Fruit fly (Drosophila melanogaster) whole organism, prepupa: ENCODE results near the gene CG9386.

ENCODE experiments used
- CG10631 ChIP-seq: fragments of 200-800 bp; sonication (Bioruptor generic); optimal IDR thresholded peaks from 2 replicates; lab custom pipeline; 2016; ENCODE audit warnings: missing biosample characterization, missing genetic modification characterization
- CG10669 ChIP-seq: fragments of 200-800 bp; sonication (Bioruptor generic); optimal IDR thresholded peaks from 3 replicates; lab custom pipeline; 2018; ENCODE audit warnings: missing biosample characterization, mild to moderate bottlenecking, missing genetic modification characterization, moderate library complexity
- CG11294 ChIP-seq: fragments of 200-800 bp; sonication (Bioruptor generic); IDR thresholded peaks from 2 replicates; pipeline ENCODE4 v1.3.6; 2022; ENCODE audit warnings: missing biosample characterization, missing genetic modification characterization
- CG11762 ChIP-seq: fragments of 200-800 bp; sonication (Bioruptor generic); optimal IDR thresholded peaks from 3 replicates; lab custom pipeline; 2016; ENCODE audit warnings: missing biosample characterization, missing genetic modification characterization; ENCODE audit not compliant: insufficient read depth
- CG11902 ChIP-seq: fragments of 200-800 bp; sonication (Bioruptor generic); optimal IDR thresholded peaks from 3 replicates; lab custom pipeline; 2016; ENCODE audit warnings: missing biosample characterization, missing genetic modification characterization
- CG15336 ChIP-seq: fragments of 200-800 bp; sonication (Bioruptor generic); IDR thresholded peaks from 2 replicates; pipeline ENCODE4 v1.3.6; 2022; ENCODE audit warnings: missing biosample characterization, missing genetic modification characterization
- CG16779 ChIP-seq: fragments of 200-800 bp; sonication (Bioruptor generic); optimal IDR thresholded peaks from 3 replicates; lab custom pipeline; 2017; ENCODE audit warnings: missing biosample characterization, mild to moderate bottlenecking, missing genetic modification characterization
- CG3032 ChIP-seq: fragments of 200-800 bp; optimal IDR thresholded peaks from 2 replicates; lab custom pipeline; 2019; ENCODE audit warnings: missing biosample characterization, mild to moderate bottlenecking, missing genetic modification characterization, moderate library complexity
- CG31627 ChIP-seq: fragments of 200-800 bp; sonication (Bioruptor generic); optimal IDR thresholded peaks from 3 replicates; lab custom pipeline; 2016; ENCODE audit warnings: missing biosample characterization, missing genetic modification characterization
- CG32006 ChIP-seq: fragments of 200-800 bp; sonication (Bioruptor generic); optimal IDR thresholded peaks from 3 replicates; lab custom pipeline; 2017; ENCODE audit warnings: missing biosample characterization, mild to moderate bottlenecking, missing genetic modification characterization
- CG34406 ChIP-seq: fragments of 200-800 bp; sonication (Bioruptor generic); optimal IDR thresholded peaks from 3 replicates; lab custom pipeline; 2016; ENCODE audit warnings: missing biosample characterization, missing genetic modification characterization
- CG6163 ChIP-seq: fragments of 200-800 bp; sonication (Bioruptor generic); IDR thresholded peaks from 3 replicates; pipeline ENCODE4 v1.3.6; 2022; ENCODE audit warnings: missing biosample characterization, missing genetic modification characterization
- CG6276 ChIP-seq: fragments of 200-800 bp; sonication (Bioruptor generic); optimal IDR thresholded peaks from 2 replicates; lab custom pipeline; 2017; ENCODE audit warnings: missing biosample characterization, mild to moderate bottlenecking, missing genetic modification characterization
- CG6808 ChIP-seq: fragments of 200-800 bp; sonication (Bioruptor generic); optimal IDR thresholded peaks from 3 replicates; lab custom pipeline; 2017; ENCODE audit warnings: missing biosample characterization, missing genetic modification characterization, mild to moderate bottlenecking, moderate library complexity, missing genetic modification reagents
- CG7368 ChIP-seq: fragments of 200-800 bp; sonication (Bioruptor generic); optimal IDR thresholded peaks from 3 replicates; lab custom pipeline; 2016; ENCODE audit warnings: missing biosample characterization, missing genetic modification characterization
- CG8119 ChIP-seq: fragments of 200-800 bp; sonication (Bioruptor generic); IDR thresholded peaks from 3 replicates; pipeline ENCODE4 v1.3.6; 2022; ENCODE audit warnings: missing biosample characterization, missing genetic modification characterization
- CG8632 ChIP-seq: fragments of 200-800 bp; sonication (Bioruptor generic); optimal IDR thresholded peaks from 3 replicates; lab custom pipeline; 2016; ENCODE audit warnings: missing biosample characterization, missing genetic modification characterization
- CG9139 ChIP-seq: fragments of 200-800 bp; sonication (Bioruptor generic); optimal IDR thresholded peaks from 3 replicates; lab custom pipeline; 2017; ENCODE audit warnings: missing biosample characterization, mild to moderate bottlenecking, missing genetic modification characterization
- Eip78C ChIP-seq: fragments of 200-800 bp; sonication (Bioruptor generic); peaks from one replicate; lab custom pipeline; 2016; ENCODE audit warnings: missing biosample characterization, missing genetic modification characterization
- Ets21C ChIP-seq: fragments of 200-800 bp; sonication (Bioruptor generic); optimal IDR thresholded peaks from 3 replicates; lab custom pipeline; 2016; ENCODE audit warnings: missing biosample characterization, missing genetic modification characterization
- Ets96B ChIP-seq: fragments of 200-800 bp; optimal IDR thresholded peaks from 2 replicates; lab custom pipeline; 2019; ENCODE audit warnings: missing biosample characterization, mild to moderate bottlenecking, missing genetic modification characterization, moderate library complexity
- Gug ChIP-seq: fragments of 200-800 bp; sonication (Bioruptor generic); IDR thresholded peaks from 2 replicates; pipeline ENCODE4 v1.3.6; 2022; ENCODE audit warnings: missing biosample characterization, missing genetic modification characterization
- Hr38 ChIP-seq: sonication (Bioruptor generic); optimal IDR thresholded peaks from 2 replicates; lab custom pipeline; 2016; ENCODE audit warnings: missing biosample characterization, missing genetic modification characterization
- Hr39 ChIP-seq: fragments of 200-800 bp; sonication (Bioruptor generic); optimal IDR thresholded peaks from 2 replicates; lab custom pipeline; 2016; ENCODE audit warnings: missing biosample characterization, missing genetic modification characterization
- Hr4 ChIP-seq: fragments of 200-800 bp; sonication (Bioruptor generic); optimal IDR thresholded peaks from 3 replicates; lab custom pipeline; 2016; ENCODE audit warnings: missing biosample characterization, missing genetic modification characterization
- Lpt ChIP-seq: fragments of 200-800 bp; sonication (Bioruptor generic); optimal IDR thresholded peaks from 3 replicates; lab custom pipeline; 2016; ENCODE audit warnings: missing biosample characterization, missing genetic modification characterization
- Met ChIP-seq: fragments of 200-800 bp; sonication (Bioruptor generic); optimal IDR thresholded peaks from 3 replicates; lab custom pipeline; 2016; ENCODE audit warnings: missing biosample characterization, missing genetic modification characterization
- OdsH ChIP-seq: fragments of 200-800 bp; sonication (Bioruptor generic); optimal IDR thresholded peaks from 3 replicates; lab custom pipeline; 2016; ENCODE audit warnings: missing biosample characterization, missing genetic modification characterization
- Smox ChIP-seq: fragments of 200-800 bp; sonication (Bioruptor generic); optimal IDR thresholded peaks from 3 replicates; lab custom pipeline; 2016; ENCODE audit warnings: missing biosample characterization, missing genetic modification characterization
- Sox102F ChIP-seq: fragments of 200-800 bp; sonication (Bioruptor generic); optimal IDR thresholded peaks from 2 replicates; lab custom pipeline; 2016; ENCODE audit warnings: missing biosample characterization, mild to moderate bottlenecking, missing genetic modification characterization
- Sox15 ChIP-seq: fragments of 200-800 bp; sonication (Bioruptor generic); optimal IDR thresholded peaks from 3 replicates; lab custom pipeline; 2016; ENCODE audit warnings: missing biosample characterization, missing genetic modification characterization
- achi ChIP-seq: fragments of 200-800 bp; sonication (Bioruptor generic); optimal IDR thresholded peaks from 3 replicates; lab custom pipeline; 2016; ENCODE audit warnings: missing biosample characterization, missing genetic modification characterization
- cyc ChIP-seq: fragments of 200-800 bp; sonication (Bioruptor generic); optimal IDR thresholded peaks from 3 replicates; lab custom pipeline; 2016; ENCODE audit warnings: missing biosample characterization, missing genetic modification characterization
- dac ChIP-seq: fragments of 200-800 bp; sonication (Bioruptor generic); optimal IDR thresholded peaks from 2 replicates; lab custom pipeline; 2017; ENCODE audit warnings: missing biosample characterization, mild to moderate bottlenecking, missing genetic modification characterization
- dsx ChIP-seq: fragments of 200-800 bp; optimal IDR thresholded peaks from 3 replicates; lab custom pipeline; 2019; ENCODE audit warnings: missing biosample characterization, mild to moderate bottlenecking, missing genetic modification characterization, moderate library complexity; ENCODE audit not compliant: poor library complexity, severe bottlenecking
- eg ChIP-seq: fragments of 200-800 bp; sonication (Bioruptor generic); IDR thresholded peaks from 3 replicates; pipeline ENCODE4 v1.3.6; 2022; ENCODE audit warnings: missing biosample characterization, missing genetic modification characterization
- esn ChIP-seq: fragments of 200-800 bp; sonication (Bioruptor generic); optimal IDR thresholded peaks from 2 replicates; lab custom pipeline; 2016; ENCODE audit warnings: missing biosample characterization, mild to moderate bottlenecking, missing genetic modification characterization, moderate library complexity
- fd59A ChIP-seq: fragments of 200-800 bp; sonication (Bioruptor generic); optimal IDR thresholded peaks from 2 replicates; lab custom pipeline; 2017; ENCODE audit warnings: missing biosample characterization, mild to moderate bottlenecking, missing genetic modification characterization, missing genetic modification reagents
- fd85E ChIP-seq: fragments of 200-800 bp; sonication (Bioruptor generic); optimal IDR thresholded peaks from 3 replicates; lab custom pipeline; 2016; ENCODE audit warnings: missing biosample characterization, missing genetic modification characterization
- fkh ChIP-seq: fragments of 200-800 bp; sonication (Bioruptor generic); optimal IDR thresholded peaks from 3 replicates; lab custom pipeline; 2017; ENCODE audit warnings: missing biosample characterization, mild to moderate bottlenecking, missing genetic modification characterization, moderate library complexity
- lz ChIP-seq: fragments of 200-800 bp; sonication (Bioruptor generic); optimal IDR thresholded peaks from 3 replicates; lab custom pipeline; 2016; ENCODE audit warnings: missing biosample characterization, missing genetic modification characterization
- net ChIP-seq: fragments of 200-800 bp; sonication (Bioruptor generic); optimal IDR thresholded peaks from 3 replicates; lab custom pipeline; 2016; ENCODE audit warnings: missing biosample characterization, missing genetic modification characterization
- salr ChIP-seq, 2 experiments: fragments of 200-800 bp; sonication (Bioruptor generic); optimal IDR thresholded peaks; 3 replicates each; lab custom pipeline; 2016 to 2018; ENCODE audit warnings: missing biosample characterization in 2 of 2, missing genetic modification characterization in 2 of 2, mild to moderate bottlenecking in 1 of 2
- spab ChIP-seq: fragments of 200-800 bp; sonication (Bioruptor generic); optimal IDR thresholded peaks from 2 replicates; lab custom pipeline; 2017; ENCODE audit warnings: missing biosample characterization, mild to moderate bottlenecking, missing genetic modification characterization, missing genetic modification reagents
- ss ChIP-seq, 2 experiments: fragments of 200-800 bp; sonication (Bioruptor generic); optimal IDR thresholded peaks; 2 replicates in 1 of 2; 3 replicates in 1 of 2; lab custom pipeline; 2017 to 2018; ENCODE audit warnings: mild to moderate bottlenecking in 2 of 2, missing biosample characterization in 2 of 2, missing genetic modification characterization in 2 of 2, moderate library complexity in 1 of 2
- topi ChIP-seq: fragments of 200-800 bp; sonication (Bioruptor generic); optimal IDR thresholded peaks from 3 replicates; lab custom pipeline; 2016; ENCODE audit warnings: missing biosample characterization, missing genetic modification characterization
- vri ChIP-seq: fragments of 200-800 bp; sonication (Bioruptor generic); optimal IDR thresholded peaks from 3 replicates; lab custom pipeline; 2016; ENCODE audit warnings: missing biosample characterization, mild to moderate bottlenecking, missing genetic modification characterization

The CG9386 gene

DNA sequence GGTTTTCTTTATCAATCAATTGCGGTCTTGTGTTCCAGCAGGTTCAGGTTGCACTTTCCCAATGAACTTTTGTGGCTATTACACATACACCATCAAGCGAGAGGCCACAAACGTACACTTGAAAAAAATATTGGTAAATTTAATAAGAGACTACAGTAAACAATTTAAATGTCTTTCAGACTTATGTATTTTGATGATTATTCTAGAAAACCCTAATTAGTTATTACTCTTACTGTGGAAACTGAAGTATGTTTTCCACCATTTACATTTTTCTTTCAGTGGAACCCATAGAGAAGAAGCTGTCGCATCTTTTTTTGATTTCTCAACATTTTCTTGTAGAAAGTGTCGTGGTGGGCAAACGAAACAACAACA, 21.1 kb downstream of the CG9386 start (continued):
- peak; percentile 80 for TF ChIP-seq dsx (GFP tag; lab: Kevin White, UChicago)
- TF ChIP-seq fd59A (GFP tag; lab: Kevin White, UChicago) = peak; percentile 82
- peak; percentile 89 for TF ChIP-seq Gug (GFP tag; lab: Robert Waterston, UW)
- TF ChIP-seq Hr4 = peak; percentile 95
- TF ChIP-seq CG6276 = peak; percentile 86
- TF ChIP-seq fd85E (GFP tag; lab: Kevin White, UChicago) = peak; percentile 67
- peak in 1 of 2 experiments; percentile 57 for TF ChIP-seq ss (GFP tag; optimal IDR thresholded peaks at IDR 0.05; lab: Kevin White, UChicago)
- peak; percentile 81 for TF ChIP-seq CG11762 (GFP tag; lab: Kevin White, UChicago)
- TF ChIP-seq Hr38 (GFP tag; lab: Kevin White, UChicago) = peak; percentile 18
- TF ChIP-seq CG8632 (GFP tag; lab: Kevin White, UChicago) = peak; percentile 91
- TF ChIP-seq CG11294 (GFP tag; lab: Robert Waterston, UW) = peak; percentile 78; the same call in 1 of the 2 replicates
- peak; percentile 91 for TF ChIP-seq net
- TF ChIP-seq CG8119 = peak; percentile 93
- peak; percentile 90 for TF ChIP-seq topi (GFP tag; lab: Kevin White, UChicago)
- TF ChIP-seq CG34406 (GFP tag; lab: Kevin White, UChicago) = peak; percentile 88
- TF ChIP-seq CG6808 = no peak
- peak; percentile 74 for TF ChIP-seq dac (GFP tag; lab: Kevin White, UChicago)
- TF ChIP-seq Met (GFP tag; lab: Kevin White, UChicago) = peak; percentile 92
- TF ChIP-seq esn (GFP tag; lab: Kevin White, UChicago) = peak; percentile 93
- peak; percentile 91 for TF ChIP-seq Hr39
- peak; percentile 75 for TF ChIP-seq Ets21C
- peak; percentile 87 for TF ChIP-seq CG3032 (tag; lab: Kevin White, UChicago)
- peak; percentile 79 for TF ChIP-seq spab (GFP tag; lab: Kevin White, UChicago)
- peak; percentile 93 for TF ChIP-seq OdsH (GFP tag; lab: Kevin White, UChicago)
- peak; percentile 92 for TF ChIP-seq CG31627 (GFP tag; lab: Kevin White, UChicago)
- TF ChIP-seq eg (GFP tag; lab: Robert Waterston, UW) = peak; percentile 94
- TF ChIP-seq Sox102F (GFP tag; lab: Kevin White, UChicago) = peak; percentile 90
- TF ChIP-seq CG6163 (GFP tag; lab: Robert Waterston, UW) = no peak; the same call in none of the 3 replicates
- TF ChIP-seq CG16779 (tag; lab: Kevin White, UChicago) = no peak
- TF ChIP-seq CG32006 = peak; percentile 95
- peak; percentile 92 for TF ChIP-seq achi (GFP tag; lab: Kevin White, UChicago)
- TF ChIP-seq cyc (GFP tag; lab: Kevin White, UChicago) = peak; percentile 87
- peak; percentile 82 for TF ChIP-seq CG7368 (GFP tag; lab: Kevin White, UChicago)

DNA sequence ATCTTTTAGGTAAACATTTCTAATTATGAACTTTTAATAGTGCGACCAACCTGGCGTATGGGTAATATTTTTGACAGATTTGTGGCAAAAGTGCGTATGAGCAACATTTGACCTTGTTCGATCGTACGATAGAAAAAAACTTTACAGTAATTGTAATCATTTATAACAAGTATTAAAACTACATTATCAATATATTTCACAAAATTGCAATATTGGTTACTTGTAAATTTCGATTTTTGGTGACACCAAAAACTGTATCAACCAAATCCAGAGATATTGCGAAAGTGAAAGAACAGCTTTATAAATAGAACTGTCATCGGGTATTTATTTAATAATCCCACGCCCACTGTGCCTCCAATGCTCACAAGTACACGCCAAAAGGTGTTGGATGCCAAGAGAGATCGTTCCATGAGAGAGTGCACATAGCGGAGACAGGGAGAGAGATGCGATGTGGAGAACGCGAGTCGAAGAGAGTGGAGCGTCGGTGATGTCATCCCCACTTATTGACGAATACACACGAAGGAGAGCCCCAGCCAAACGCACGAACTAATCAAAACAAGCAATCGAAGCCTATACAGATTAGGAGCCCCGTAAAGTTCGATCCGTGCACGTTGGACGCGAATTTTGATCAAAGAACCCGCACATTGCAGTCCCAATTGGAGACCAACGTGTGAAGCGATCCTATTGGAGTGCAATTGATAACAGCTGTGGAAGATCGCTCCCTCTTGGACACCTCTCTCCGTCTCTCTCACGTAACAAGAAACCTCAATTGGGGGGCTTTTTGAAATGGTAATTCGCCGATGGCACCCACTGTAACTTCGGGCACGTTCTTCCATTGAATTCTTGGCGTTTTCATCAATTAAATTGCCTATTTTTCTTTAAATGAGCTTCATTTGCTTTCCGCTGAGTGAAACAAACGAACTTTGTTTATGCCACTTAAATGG, 21.8 kb downstream of the CG9386 start:
- peak; percentile 98 for TF ChIP-seq CG10631 (GFP tag; lab: Kevin White, UChicago)
- TF ChIP-seq cyc (GFP tag; lab: Kevin White, UChicago) = peak; percentile 94
- peak; percentile 100 for TF ChIP-seq Eip78C (GFP tag; lab: Kevin White, UChicago)
- TF ChIP-seq spab (GFP tag; lab: Kevin White, UChicago) = peak; percentile 98
- TF ChIP-seq lz = peak; percentile 98
- TF ChIP-seq CG9139 = peak; percentile 93
- peak; percentile 95 for TF ChIP-seq CG10669 (GFP tag; lab: Kevin White, UChicago)
- TF ChIP-seq Hr39 = peak; percentile 96
- peak; percentile 97 for TF ChIP-seq Sox15 (GFP tag; lab: Kevin White, UChicago)
- TF ChIP-seq CG8119 = peak; percentile 95
- peak; percentile 83 for TF ChIP-seq fd85E (GFP tag; lab: Kevin White, UChicago)
- TF ChIP-seq Smox = peak; percentile 97
- TF ChIP-seq eg (GFP tag; lab: Robert Waterston, UW) = peak; percentile 89
- TF ChIP-seq dac (GFP tag; lab: Kevin White, UChicago) = peak; percentile 97
- TF ChIP-seq CG11902 (GFP tag; lab: Kevin White, UChicago) = peak; percentile 93
- peak; percentile 90 to 99 for TF ChIP-seq salr (GFP tag; optimal IDR thresholded peaks at IDR 0.05; lab: Kevin White, UChicago)
- TF ChIP-seq Lpt (GFP tag; lab: Kevin White, UChicago) = peak; percentile 96
- TF ChIP-seq CG34406 (GFP tag; lab: Kevin White, UChicago) = peak; percentile 96
- TF ChIP-seq vri (GFP tag; lab: Kevin White, UChicago) = peak; percentile 84
- peak; percentile 92 for TF ChIP-seq CG15336 (GFP tag; lab: Robert Waterston, UW)
- peak; percentile 95 for TF ChIP-seq Ets96B (tag; lab: Kevin White, UChicago)
- peak; percentile 99 for TF ChIP-seq fkh
- peak; percentile 97 for TF ChIP-seq Sox102F (GFP tag; lab: Kevin White, UChicago)
